Fruit fly (Drosophila melanogaster) whole organism, prepupa: ENCODE measurements around the gene CG14362.

Experiments used
- Blimp-1 ChIP-seq: fragments of 200-800 bp; sonication (Bioruptor generic); optimal IDR thresholded peaks from 3 replicates; lab custom pipeline; 2017; ENCODE audit warnings: missing biosample characterization, missing genetic modification characterization, mild to moderate bottlenecking, moderate library complexity, missing genetic modification reagents
- CG10631 ChIP-seq: fragments of 200-800 bp; sonication (Bioruptor generic); optimal IDR thresholded peaks from 2 replicates; lab custom pipeline; 2016; ENCODE audit warnings: missing biosample characterization, missing genetic modification characterization
- CG10669 ChIP-seq: fragments of 200-800 bp; sonication (Bioruptor generic); optimal IDR thresholded peaks from 3 replicates; lab custom pipeline; 2018; ENCODE audit warnings: missing biosample characterization, mild to moderate bottlenecking, missing genetic modification characterization, moderate library complexity
- CG11294 ChIP-seq: fragments of 200-800 bp; sonication (Bioruptor generic); IDR thresholded peaks from 2 replicates; pipeline ENCODE4 v1.3.6; 2022; ENCODE audit warnings: missing biosample characterization, missing genetic modification characterization
- CG11902 ChIP-seq: fragments of 200-800 bp; sonication (Bioruptor generic); optimal IDR thresholded peaks from 3 replicates; lab custom pipeline; 2016; ENCODE audit warnings: missing biosample characterization, missing genetic modification characterization
- CG15336 ChIP-seq: fragments of 200-800 bp; sonication (Bioruptor generic); IDR thresholded peaks from 2 replicates; pipeline ENCODE4 v1.3.6; 2022; ENCODE audit warnings: missing biosample characterization, missing genetic modification characterization
- CG1621 ChIP-seq: fragments of 200-800 bp; sonication (Bioruptor generic); optimal IDR thresholded peaks from 3 replicates; lab custom pipeline; 2018; ENCODE audit warnings: missing biosample characterization, mild to moderate bottlenecking, missing genetic modification characterization
- CG16779 ChIP-seq: fragments of 200-800 bp; sonication (Bioruptor generic); optimal IDR thresholded peaks from 3 replicates; lab custom pipeline; 2017; ENCODE audit warnings: missing biosample characterization, mild to moderate bottlenecking, missing genetic modification characterization
- CG3032 ChIP-seq: fragments of 200-800 bp; optimal IDR thresholded peaks from 2 replicates; lab custom pipeline; 2019; ENCODE audit warnings: missing biosample characterization, mild to moderate bottlenecking, missing genetic modification characterization, moderate library complexity
- CG31627 ChIP-seq: fragments of 200-800 bp; sonication (Bioruptor generic); optimal IDR thresholded peaks from 3 replicates; lab custom pipeline; 2016; ENCODE audit warnings: missing biosample characterization, missing genetic modification characterization
- CG32006 ChIP-seq: fragments of 200-800 bp; sonication (Bioruptor generic); optimal IDR thresholded peaks from 3 replicates; lab custom pipeline; 2017; ENCODE audit warnings: missing biosample characterization, mild to moderate bottlenecking, missing genetic modification characterization
- CG34406 ChIP-seq: fragments of 200-800 bp; sonication (Bioruptor generic); optimal IDR thresholded peaks from 3 replicates; lab custom pipeline; 2016; ENCODE audit warnings: missing biosample characterization, missing genetic modification characterization
- CG3919 ChIP-seq: fragments of 200-800 bp; sonication (Bioruptor generic); optimal IDR thresholded peaks from 3 replicates; lab custom pipeline; 2016; ENCODE audit warnings: missing biosample characterization, missing genetic modification characterization
- CG6163 ChIP-seq: fragments of 200-800 bp; sonication (Bioruptor generic); IDR thresholded peaks from 3 replicates; pipeline ENCODE4 v1.3.6; 2022; ENCODE audit warnings: missing biosample characterization, missing genetic modification characterization
- CG6276 ChIP-seq: fragments of 200-800 bp; sonication (Bioruptor generic); optimal IDR thresholded peaks from 2 replicates; lab custom pipeline; 2017; ENCODE audit warnings: missing biosample characterization, mild to moderate bottlenecking, missing genetic modification characterization
- CG6792 ChIP-seq: fragments of 200-800 bp; sonication (Bioruptor generic); optimal IDR thresholded peaks from 3 replicates; lab custom pipeline; 2016; ENCODE audit warnings: missing biosample characterization, missing genetic modification characterization
- CG6808 ChIP-seq: fragments of 200-800 bp; sonication (Bioruptor generic); optimal IDR thresholded peaks from 3 replicates; lab custom pipeline; 2017; ENCODE audit warnings: missing biosample characterization, missing genetic modification characterization, mild to moderate bottlenecking, moderate library complexity, missing genetic modification reagents
- CG6854 ChIP-seq: fragments of 200-800 bp; sonication (Bioruptor generic); optimal IDR thresholded peaks from 2 replicates; lab custom pipeline; 2017; ENCODE audit warnings: missing biosample characterization, mild to moderate bottlenecking, missing genetic modification characterization
- CG7368 ChIP-seq: fragments of 200-800 bp; sonication (Bioruptor generic); optimal IDR thresholded peaks from 3 replicates; lab custom pipeline; 2016; ENCODE audit warnings: missing biosample characterization, missing genetic modification characterization
- CG8119 ChIP-seq: fragments of 200-800 bp; sonication (Bioruptor generic); IDR thresholded peaks from 3 replicates; pipeline ENCODE4 v1.3.6; 2022; ENCODE audit warnings: missing biosample characterization, missing genetic modification characterization
- CG8319 ChIP-seq: fragments of 200-800 bp; sonication (Bioruptor generic); optimal IDR thresholded peaks from 3 replicates; lab custom pipeline; 2016; ENCODE audit warnings: missing biosample characterization, missing genetic modification characterization
- CG8632 ChIP-seq: fragments of 200-800 bp; sonication (Bioruptor generic); optimal IDR thresholded peaks from 3 replicates; lab custom pipeline; 2016; ENCODE audit warnings: missing biosample characterization, missing genetic modification characterization
- CG9139 ChIP-seq: fragments of 200-800 bp; sonication (Bioruptor generic); optimal IDR thresholded peaks from 3 replicates; lab custom pipeline; 2017; ENCODE audit warnings: missing biosample characterization, mild to moderate bottlenecking, missing genetic modification characterization
- Eip75B ChIP-seq: fragments of 200-800 bp; sonication (Bioruptor generic); optimal IDR thresholded peaks from 3 replicates; lab custom pipeline; 2016; ENCODE audit warnings: missing biosample characterization, missing genetic modification characterization
- Eip78C ChIP-seq: fragments of 200-800 bp; sonication (Bioruptor generic); peaks from one replicate; lab custom pipeline; 2016; ENCODE audit warnings: missing biosample characterization, missing genetic modification characterization
- Ets21C ChIP-seq: fragments of 200-800 bp; sonication (Bioruptor generic); optimal IDR thresholded peaks from 3 replicates; lab custom pipeline; 2016; ENCODE audit warnings: missing biosample characterization, missing genetic modification characterization
- Ets96B ChIP-seq: fragments of 200-800 bp; optimal IDR thresholded peaks from 2 replicates; lab custom pipeline; 2019; ENCODE audit warnings: missing biosample characterization, mild to moderate bottlenecking, missing genetic modification characterization, moderate library complexity
- Gug ChIP-seq: fragments of 200-800 bp; sonication (Bioruptor generic); IDR thresholded peaks from 2 replicates; pipeline ENCODE4 v1.3.6; 2022; ENCODE audit warnings: missing biosample characterization, missing genetic modification characterization
- Hr38 ChIP-seq: sonication (Bioruptor generic); optimal IDR thresholded peaks from 2 replicates; lab custom pipeline; 2016; ENCODE audit warnings: missing biosample characterization, missing genetic modification characterization
- Hr39 ChIP-seq: fragments of 200-800 bp; sonication (Bioruptor generic); optimal IDR thresholded peaks from 2 replicates; lab custom pipeline; 2016; ENCODE audit warnings: missing biosample characterization, missing genetic modification characterization
- Hr4 ChIP-seq: fragments of 200-800 bp; sonication (Bioruptor generic); optimal IDR thresholded peaks from 3 replicates; lab custom pipeline; 2016; ENCODE audit warnings: missing biosample characterization, missing genetic modification characterization
- Met ChIP-seq: fragments of 200-800 bp; sonication (Bioruptor generic); optimal IDR thresholded peaks from 3 replicates; lab custom pipeline; 2016; ENCODE audit warnings: missing biosample characterization, missing genetic modification characterization
- Smox ChIP-seq: fragments of 200-800 bp; sonication (Bioruptor generic); optimal IDR thresholded peaks from 3 replicates; lab custom pipeline; 2016; ENCODE audit warnings: missing biosample characterization, missing genetic modification characterization
- Sox15 ChIP-seq: fragments of 200-800 bp; sonication (Bioruptor generic); optimal IDR thresholded peaks from 3 replicates; lab custom pipeline; 2016; ENCODE audit warnings: missing biosample characterization, missing genetic modification characterization
- acj6 ChIP-seq: fragments of 200-800 bp; sonication (Bioruptor generic); optimal IDR thresholded peaks from 3 replicates; lab custom pipeline; 2016; ENCODE audit warnings: missing biosample characterization, missing genetic modification characterization
- dac ChIP-seq: fragments of 200-800 bp; sonication (Bioruptor generic); optimal IDR thresholded peaks from 2 replicates; lab custom pipeline; 2017; ENCODE audit warnings: missing biosample characterization, mild to moderate bottlenecking, missing genetic modification characterization
- dsx ChIP-seq: fragments of 200-800 bp; optimal IDR thresholded peaks from 3 replicates; lab custom pipeline; 2019; ENCODE audit warnings: missing biosample characterization, mild to moderate bottlenecking, missing genetic modification characterization, moderate library complexity; ENCODE audit not compliant: poor library complexity, severe bottlenecking
- eg ChIP-seq: fragments of 200-800 bp; sonication (Bioruptor generic); IDR thresholded peaks from 3 replicates; pipeline ENCODE4 v1.3.6; 2022; ENCODE audit warnings: missing biosample characterization, missing genetic modification characterization
- esn ChIP-seq: fragments of 200-800 bp; sonication (Bioruptor generic); optimal IDR thresholded peaks from 2 replicates; lab custom pipeline; 2016; ENCODE audit warnings: missing biosample characterization, mild to moderate bottlenecking, missing genetic modification characterization, moderate library complexity
- fkh ChIP-seq: fragments of 200-800 bp; sonication (Bioruptor generic); optimal IDR thresholded peaks from 3 replicates; lab custom pipeline; 2017; ENCODE audit warnings: missing biosample characterization, mild to moderate bottlenecking, missing genetic modification characterization, moderate library complexity
- lz ChIP-seq: fragments of 200-800 bp; sonication (Bioruptor generic); optimal IDR thresholded peaks from 3 replicates; lab custom pipeline; 2016; ENCODE audit warnings: missing biosample characterization, missing genetic modification characterization
- net ChIP-seq: fragments of 200-800 bp; sonication (Bioruptor generic); optimal IDR thresholded peaks from 3 replicates; lab custom pipeline; 2016; ENCODE audit warnings: missing biosample characterization, missing genetic modification characterization
- spab ChIP-seq: fragments of 200-800 bp; sonication (Bioruptor generic); optimal IDR thresholded peaks from 2 replicates; lab custom pipeline; 2017; ENCODE audit warnings: missing biosample characterization, mild to moderate bottlenecking, missing genetic modification characterization, missing genetic modification reagents
- ss ChIP-seq, 2 experiments: fragments of 200-800 bp; sonication (Bioruptor generic); optimal IDR thresholded peaks; 2 replicates in 1 of 2; 3 replicates in 1 of 2; lab custom pipeline; 2017 to 2018; ENCODE audit warnings: mild to moderate bottlenecking in 2 of 2, missing biosample characterization in 2 of 2, missing genetic modification characterization in 2 of 2, moderate library complexity in 1 of 2
- svp ChIP-seq: fragments of 200-800 bp; sonication (Bioruptor generic); peaks from one replicate; lab custom pipeline; 2016; ENCODE audit warnings: missing biosample characterization, missing genetic modification characterization
- topi ChIP-seq: fragments of 200-800 bp; sonication (Bioruptor generic); optimal IDR thresholded peaks from 3 replicates; lab custom pipeline; 2016; ENCODE audit warnings: missing biosample characterization, missing genetic modification characterization

The CG14362 gene

dm6 chr3R:13861805-13862204 lies 6.6 kb upstream of the CG14362 start (continued):
- TF ChIP-seq topi (GFP tag; lab: Kevin White, UChicago): peak; percentile 59
- no peak for TF ChIP-seq CG11902
- TF ChIP-seq CG32006 (GFP tag; lab: Kevin White, UChicago): peak; percentile 79
- TF ChIP-seq dac (GFP tag; lab: Kevin White, UChicago): peak; percentile 12
- TF ChIP-seq CG16779 (tag; lab: Kevin White, UChicago): peak; percentile 47
- peak; percentile 62 for TF ChIP-seq CG6808 (GFP tag; lab: Kevin White, UChicago)
- peak; percentile 87 for TF ChIP-seq svp (GFP tag; lab: Kevin White, UChicago)
- TF ChIP-seq CG15336 (GFP tag; lab: Robert Waterston, UW): peak; percentile 82
- peak; percentile 81 for TF ChIP-seq CG8119 (GFP tag; lab: Robert Waterston, UW)
- TF ChIP-seq Blimp-1 (GFP tag; lab: Kevin White, UChicago): no peak
- TF ChIP-seq Hr38: no peak
- TF ChIP-seq CG3032: peak; percentile 49
- TF ChIP-seq CG3919 (GFP tag; lab: Kevin White, UChicago): peak; percentile 67
- TF ChIP-seq acj6 (GFP tag; lab: Kevin White, UChicago): peak; percentile 70
- TF ChIP-seq dsx: peak; percentile 56
- TF ChIP-seq Smox (GFP tag; lab: Kevin White, UChicago): peak; percentile 53
- TF ChIP-seq Gug: no peak
- peak; percentile 70 for TF ChIP-seq lz (GFP tag; lab: Kevin White, UChicago)
- TF ChIP-seq, all 60 proteins: peak for 49

- TF ChIP-seq net (GFP tag; lab: Kevin White, UChicago) (no peak), lz (GFP tag; lab: Kevin White, UChicago) (no peak), CG34406 (GFP tag; lab: Kevin White, UChicago) (no peak), ss (GFP tag; optimal IDR thresholded peaks at IDR 0.05; lab: Kevin White, UChicago) (no peak), svp (GFP tag; lab: Kevin White, UChicago) (no peak), CG8632 (GFP tag; lab: Kevin White, UChicago) (no peak), CG10669 (GFP tag; lab: Kevin White, UChicago) (no peak), CG6163 (GFP tag; lab: Robert Waterston, UW) (no peak), CG6276 (GFP tag; lab: Kevin White, UChicago) (no peak), Hr4 (GFP tag; lab: Kevin White, UChicago) (no peak), eg (GFP tag; lab: Robert Waterston, UW) (no peak), Gug (no peak), CG1621 (tag; lab: Kevin White, UChicago) (no peak), CG8119 (GFP tag; lab: Robert Waterston, UW) (no peak), topi (GFP tag; lab: Kevin White, UChicago) (no peak), CG10631 (GFP tag; lab: Kevin White, UChicago) (no peak), CG11902 (no peak), CG7368 (GFP tag; lab: Kevin White, UChicago) (no peak), esn (no peak)
These were observed 4.0 kb upstream of the CG14362 start for dm6 chr3R:13859242-13859641.

- TF ChIP-seq Eip78C: peak; percentile 87
- peak; percentile 8 for TF ChIP-seq spab (GFP tag; lab: Kevin White, UChicago)
- TF ChIP-seq Sox15 (GFP tag; lab: Kevin White, UChicago): no peak
- TF ChIP-seq Hr38: no peak
- TF ChIP-seq svp (GFP tag; lab: Kevin White, UChicago): peak; percentile 61
- no peak for TF ChIP-seq fkh (GFP tag; lab: Kevin White, UChicago)
- peak; percentile 24 for TF ChIP-seq CG6792
- peak; percentile 39 for TF ChIP-seq acj6 (GFP tag; lab: Kevin White, UChicago)
- no peak for TF ChIP-seq CG1621 (tag; lab: Kevin White, UChicago)
- TF ChIP-seq Smox (GFP tag; lab: Kevin White, UChicago): peak; percentile 14
- peak; percentile 63 for TF ChIP-seq net (GFP tag; lab: Kevin White, UChicago)
- peak; percentile 70 for TF ChIP-seq Gug
- TF ChIP-seq Ets21C (GFP tag; lab: Kevin White, UChicago): no peak
- TF ChIP-seq lz (GFP tag; lab: Kevin White, UChicago): no peak
- TF ChIP-seq CG11294 (GFP tag; lab: Robert Waterston, UW): peak; percentile 53; the same call in 1 of the 2 replicates
- no peak for TF ChIP-seq CG31627 (GFP tag; lab: Kevin White, UChicago)
- TF ChIP-seq Hr39 (GFP tag; lab: Kevin White, UChicago): no peak
- TF ChIP-seq CG8319: no peak
- TF ChIP-seq Ets96B: peak; percentile 26
- TF ChIP-seq Eip75B (GFP tag; lab: Kevin White, UChicago): no peak
- no peak for TF ChIP-seq CG9139 (GFP tag; lab: Kevin White, UChicago)
- peak; percentile 78 for TF ChIP-seq CG6163 (GFP tag; lab: Robert Waterston, UW)
- peak; percentile 65 for TF ChIP-seq Hr4 (GFP tag; lab: Kevin White, UChicago)
- peak; percentile 19 for TF ChIP-seq CG7368 (GFP tag; lab: Kevin White, UChicago)
- no peak for TF ChIP-seq CG11902
- no peak for TF ChIP-seq Met (GFP tag; lab: Kevin White, UChicago)
- TF ChIP-seq CG6854: no peak
- TF ChIP-seq CG8632 (GFP tag; lab: Kevin White, UChicago): peak; percentile 49
- TF ChIP-seq topi (GFP tag; lab: Kevin White, UChicago): no peak
These were observed 2.1 kb upstream of the CG14362 start for dm6 chr3R:13857339-13857738.
